Fruit fly (Drosophila melanogaster): ENCODE measurements around the gene NO66.

DNA sequence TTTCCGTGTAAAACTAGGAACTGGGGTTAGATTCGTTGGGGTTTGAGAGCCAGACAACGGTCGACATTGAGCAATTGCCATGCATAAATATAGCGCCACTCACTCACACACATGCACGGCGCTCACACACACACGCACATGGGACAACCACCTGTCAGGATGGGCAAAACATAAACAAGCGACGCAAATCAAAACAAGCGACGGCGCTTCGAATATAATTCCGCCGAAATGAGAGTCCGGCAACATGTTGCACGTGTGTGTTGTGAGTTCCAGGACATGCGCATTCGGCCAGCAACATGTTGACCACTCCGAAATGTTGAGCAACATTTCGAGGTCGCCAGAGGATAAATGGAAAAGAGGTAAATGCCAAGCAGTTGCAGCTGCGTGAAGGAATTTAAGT lies 38.5 kb upstream of the NO66 start:
- TF ChIP-seq CG8478 (optimal IDR thresholded peaks at IDR 0.05) (no peak), CTCF (optimal IDR thresholded peaks at IDR 0.05) (no peak)
